Worm (Caenorhabditis elegans): ENCODE results near the gene nhr-55.

nhr-55 gene

ce11 chrV:479046-479445 is 1.1 kb downstream of the nhr-55 start:
- TF ChIP-seq cnd-1 (tag; optimal IDR thresholded peaks at IDR 0.05): no peak
- no peak for TF ChIP-seq flh-1 (GFP tag; optimal IDR thresholded peaks at IDR 0.05)
- TF ChIP-seq tbx-8 (GFP tag; optimal IDR thresholded peaks at IDR 0.05): no peak
- no peak for TF ChIP-seq mls-2 (tag; optimal IDR thresholded peaks at IDR 0.05)
- no peak for TF ChIP-seq zip-8 (tag; optimal IDR thresholded peaks at IDR 0.05)
- TF ChIP-seq nhr-2 (tag; optimal IDR thresholded peaks at IDR 0.05): no peak
- TF ChIP-seq ham-2 (GFP tag; optimal IDR thresholded peaks at IDR 0.05): no peak
- no peak for TF ChIP-seq lin-13 (tag; optimal IDR thresholded peaks at IDR 0.05)
- no peak for TF ChIP-seq sem-2 (GFP tag; optimal IDR thresholded peaks at IDR 0.05)
- TF ChIP-seq nhr-76 (tag; optimal IDR thresholded peaks at IDR 0.05): no peak
- TF ChIP-seq ceh-43 (GFP tag; optimal IDR thresholded peaks at IDR 0.05): no peak
- TF ChIP-seq ztf-11 (tag; optimal IDR thresholded peaks at IDR 0.05): no peak

- no peak for TF ChIP-seq ces-1 (GFP tag; optimal IDR thresholded peaks at IDR 0.05)
- no peak for TF ChIP-seq cnd-1 (tag; optimal IDR thresholded peaks at IDR 0.05)
- no peak for TF ChIP-seq lsy-2 (tag; optimal IDR thresholded peaks at IDR 0.05)
Measured at ce11 chrV:482860-483259, 4.9 kb downstream of the nhr-55 start.

DNA sequence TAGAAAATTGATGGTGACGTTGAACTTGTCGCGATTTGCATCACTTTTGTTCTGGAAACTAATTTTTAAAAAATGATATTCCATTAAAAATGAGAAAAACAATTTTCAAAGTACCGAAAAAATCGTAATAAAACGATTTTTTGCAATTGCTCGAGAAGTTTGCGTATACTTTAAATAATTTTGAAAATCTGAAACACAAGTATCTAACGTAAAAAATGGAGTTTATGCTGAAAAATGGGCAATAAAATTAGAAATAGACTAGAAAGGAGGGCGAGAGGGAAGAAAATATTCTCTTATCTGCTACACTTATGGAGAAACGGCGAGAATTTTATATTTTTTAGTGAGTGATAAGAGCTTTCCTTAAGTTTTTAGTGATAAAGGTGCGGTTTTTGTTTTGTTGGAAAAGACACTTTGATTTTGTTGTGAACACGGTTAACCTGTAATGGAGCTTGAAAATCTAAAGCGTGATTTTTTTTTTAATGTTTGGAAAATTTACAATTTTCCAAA is 5.4 kb downstream of the nhr-55 start, which contains the start of gene nhr-130:
nhr-130 (minus strand) TSS at position 51 of the 507 bp plus-strand sequence.
- TF ChIP-seq mep-1 (tag; optimal IDR thresholded peaks at IDR 0.05) (no peak), flh-1 (GFP tag; optimal IDR thresholded peaks at IDR 0.05) (no peak), ham-2 (GFP tag; optimal IDR thresholded peaks at IDR 0.05) (no peak), ztf-11 (tag; optimal IDR thresholded peaks at IDR 0.05) (no peak), mls-2 (tag; optimal IDR thresholded peaks at IDR 0.05) (no peak), unc-62 (GFP tag; optimal IDR thresholded peaks at IDR 0.05) (no peak), lin-13 (tag; optimal IDR thresholded peaks at IDR 0.05) (no peak), unc-120 (tag; optimal IDR thresholded peaks at IDR 0.05; ENCODE audit: poor library complexity, severe bottlenecking) (no peak), sptf-1 (tag; optimal IDR thresholded peaks at IDR 0.05) (no peak)

DNA sequence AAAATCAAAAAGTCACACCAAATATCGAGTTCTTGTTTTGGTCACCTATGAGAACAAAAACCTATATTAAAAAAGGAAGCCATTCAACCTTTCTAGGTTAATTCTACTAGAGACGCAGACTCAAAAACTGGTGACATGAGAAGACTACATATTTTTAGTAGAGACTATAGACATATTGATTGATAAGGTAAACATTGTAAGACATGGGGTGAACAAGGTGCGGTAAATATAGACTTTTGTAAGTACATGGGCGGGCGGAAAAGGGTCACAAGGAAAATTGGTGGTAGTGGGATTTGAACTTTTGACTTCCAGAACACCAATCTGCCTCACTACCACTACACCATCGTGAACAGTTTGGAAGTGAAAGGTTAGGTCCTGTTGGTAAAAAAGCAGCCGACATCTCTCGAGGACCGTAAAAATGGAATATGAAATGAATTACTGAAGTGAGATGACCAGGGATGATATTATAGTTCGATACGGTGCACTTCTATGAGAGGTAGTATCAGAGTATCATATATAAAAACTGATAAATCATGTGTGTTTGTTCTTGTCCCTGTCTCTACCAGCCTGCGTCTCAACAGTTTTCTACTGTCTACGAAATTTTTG is 6.4 kb downstream of the nhr-55 start, which contains the start of gene nhr-212:
nhr-212 (plus strand) TSS at position 573 of the 606 bp plus-strand sequence.
- TF ChIP-seq pha-4 (tag; optimal IDR thresholded peaks at IDR 0.05) (peak; percentile 6), bed-3 (GFP tag; optimal IDR thresholded peaks at IDR 0.05) (no peak)

- no peak for TF ChIP-seq elt-3 (tag; optimal IDR thresholded peaks at IDR 0.05)
- TF ChIP-seq M03D4.4 (tag; optimal IDR thresholded peaks at IDR 0.05): no peak
- TF ChIP-seq tbx-8 (GFP tag; optimal IDR thresholded peaks at IDR 0.05): no peak
- no peak for TF ChIP-seq hlh-1 (tag; optimal IDR thresholded peaks at IDR 0.05)
- no peak for TF ChIP-seq ztf-11 (tag; optimal IDR thresholded peaks at IDR 0.05)
- no peak for TF ChIP-seq mep-1 (tag; optimal IDR thresholded peaks at IDR 0.05)
- no peak for TF ChIP-seq elt-1 (tag; optimal IDR thresholded peaks at IDR 0.05; ENCODE audit: borderline replicate concordance, insufficient read depth)
- no peak for TF ChIP-seq nhr-76 (tag; optimal IDR thresholded peaks at IDR 0.05)
- no peak for TF ChIP-seq nhr-12 (tag; optimal IDR thresholded peaks at IDR 0.05)
- no peak for TF ChIP-seq sem-2 (GFP tag; optimal IDR thresholded peaks at IDR 0.05)
- no peak for TF ChIP-seq nhr-28 (tag; optimal IDR thresholded peaks at IDR 0.05)
- no peak for TF ChIP-seq bed-3 (GFP tag; optimal IDR thresholded peaks at IDR 0.05)
- no peak for TF ChIP-seq mls-2 (tag; optimal IDR thresholded peaks at IDR 0.05)
- no peak for TF ChIP-seq sptf-1 (tag; optimal IDR thresholded peaks at IDR 0.05)
- TF ChIP-seq ceh-83 (GFP tag; optimal IDR thresholded peaks at IDR 0.05): no peak
- no peak for TF ChIP-seq nhr-237 (tag; optimal IDR thresholded peaks at IDR 0.05)
- TF ChIP-seq lsy-2 (tag; optimal IDR thresholded peaks at IDR 0.05): no peak
- no peak for TF ChIP-seq unc-62 (GFP tag; optimal IDR thresholded peaks at IDR 0.05)
- TF ChIP-seq ces-1 (GFP tag; optimal IDR thresholded peaks at IDR 0.05): no peak
- no peak for TF ChIP-seq zip-8 (tag; optimal IDR thresholded peaks at IDR 0.05)
Measured at ce11 chrV:486684-487083, 8.7 kb downstream of the nhr-55 start, which contains the start of gene nhr-211. Gene nhr-211, plus strand, starts transcription at chrV:486984.

- TF ChIP-seq lin-13 (tag; optimal IDR thresholded peaks at IDR 0.05) (no peak), sem-2 (GFP tag; optimal IDR thresholded peaks at IDR 0.05) (no peak), hlh-1 (tag; optimal IDR thresholded peaks at IDR 0.05) (no peak), flh-1 (GFP tag; optimal IDR thresholded peaks at IDR 0.05) (no peak)
Measured at ce11 chrV:487980-488379, 10.0 kb downstream of the nhr-55 start.

Data from whole organism, mixed stage, embryonic.